Worm (Caenorhabditis elegans) whole organism, midembryonic: ENCODE results near the gene C15B12.1.

Experiments
- T22C8.4 ChIP-seq: fragments of 200-800 bp; sonication (Bioruptor generic); IDR thresholded peaks from 2 replicates; pipeline ENCODE4 v1.3.6; 2022; ENCODE audit warnings: missing genetic modification characterization, missing compliant biosample characterization
- cog-1 ChIP-seq: sonication (generic microtip); optimal IDR thresholded peaks from 2 replicates; lab custom pipeline; 2016; ENCODE audit warnings: missing genetic modification characterization, missing compliant biosample characterization
- flt-1 ChIP-seq: fragments of 200-800 bp; sonication (Bioruptor generic); IDR thresholded peaks from 2 replicates; pipeline ENCODE4 v1.3.6; 2022; ENCODE audit warnings: missing genetic modification characterization, missing compliant biosample characterization
- ref-1 ChIP-seq: fragments of 200-800 bp; sonication (Bioruptor generic); conservative IDR thresholded peaks from 2 replicates; pipeline ENCODE4 v1.3.6; 2022; ENCODE audit warnings: missing genetic modification reagents, missing genetic modification characterization, missing compliant biosample characterization
- ztf-23 ChIP-seq: fragments of 200-800 bp; sonication (Bioruptor generic); IDR thresholded peaks from 2 replicates; pipeline ENCODE4 v1.3.6; 2022; ENCODE audit warnings: missing genetic modification reagents, missing genetic modification characterization, missing compliant biosample characterization

- no peak for TF ChIP-seq T22C8.4
- TF ChIP-seq ztf-23 (GFP tag; lab: Robert Waterston, UW), result no peak
- TF ChIP-seq flt-1, result no peak
- no peak for TF ChIP-seq cog-1 (tag; lab: Kevin White, UChicago)
- TF ChIP-seq ref-1, result no peak
Measured at ce11 chrX:6520644-6521043, 44.0 kb downstream of the C15B12.1 start.
